Worm (Caenorhabditis elegans) whole organism, L1 larva: ENCODE measurements around the gene K09E2.3.
A peak's percentile ranks its signal among the peaks of the same experiment; 100 is the strongest.

Experiments
- C16A3.4 ChIP-seq: fragments of 150-350 bp; optimal IDR thresholded peaks from 2 replicates; lab custom pipeline; 2014; ENCODE audit warnings: missing biosample characterization, missing genetic modification characterization
- C34B4.2 ChIP-seq: sonication (generic microtip); optimal IDR thresholded peaks from 2 replicates; lab custom pipeline; 2017; ENCODE audit warnings: mild to moderate bottlenecking, missing genetic modification characterization, missing compliant biosample characterization
- aha-1 ChIP-seq: fragments of 150-350 bp; optimal IDR thresholded peaks from 2 replicates; lab custom pipeline; 2014; ENCODE audit warnings: missing biosample characterization, missing genetic modification characterization
- ama-1 ChIP-seq: fragments of 150-350 bp; optimal IDR thresholded peaks from 2 replicates; lab custom pipeline; 2014
- ceh-63 ChIP-seq: fragments of 200-800 bp; sonication (Bioruptor generic); optimal IDR thresholded peaks from 2 replicates; lab custom pipeline; 2018; ENCODE audit warnings: mild to moderate bottlenecking, missing genetic modification characterization, missing compliant biosample characterization
- dpl-1 ChIP-seq, 3 experiments: fragments of 150-350 bp in 2 of 3; sonication (generic microtip) in 1 of 3; optimal IDR thresholded peaks; 2 replicates each; lab custom pipeline; 2014 to 2017; ENCODE audit warnings: missing biosample characterization in 3 of 3, missing genetic modification characterization in 3 of 3, missing genetic modification reagents in 3 of 3
- efl-1 ChIP-seq, 4 experiments: fragments of 150-350 bp; optimal IDR thresholded peaks in 3 of 4; peaks in 1 of 4; 1 replicate in 1 of 4; 2 replicates in 3 of 4; lab custom pipeline; 2014; ENCODE audit warnings: missing biosample characterization in 2 of 4, missing genetic modification characterization in 2 of 4, missing genetic modification reagents in 2 of 4
- egl-13 ChIP-seq: sonication (generic microtip); optimal IDR thresholded peaks from 2 replicates; lab custom pipeline; 2016; ENCODE audit warnings: missing genotype, missing genetic modification reagents, missing genetic modification characterization, missing compliant biosample characterization
- elt-3 ChIP-seq, 6 experiments: fragments of 150-350 bp in 1 of 6; sonication (generic microtip); optimal IDR thresholded peaks; 2 replicates each; lab custom pipeline; 2017 to 2018; ENCODE audit warnings: missing biosample characterization in 6 of 6, missing genetic modification characterization in 6 of 6, inconsistent platforms in 1 of 6
- ets-5 ChIP-seq: fragments of 200-800 bp; sonication (Bioruptor generic); IDR thresholded peaks from 2 replicates; pipeline ENCODE4 v1.3.6; 2022; ENCODE audit warnings: missing genetic modification characterization, missing compliant biosample characterization
- fkh-10 ChIP-seq: sonication (generic microtip); optimal IDR thresholded peaks from 2 replicates; lab custom pipeline; 2017; ENCODE audit warnings: missing biosample characterization, missing genetic modification reagents, missing genetic modification characterization
- fos-1 ChIP-seq: fragments of 150-350 bp; optimal IDR thresholded peaks from 2 replicates; lab custom pipeline; 2014; ENCODE audit warnings: missing biosample characterization, missing genetic modification characterization
- hlh-17 ChIP-seq: fragments of 200-800 bp; sonication (Bioruptor generic); optimal IDR thresholded peaks from 2 replicates; lab custom pipeline; 2018; ENCODE audit warnings: missing genetic modification characterization, mild to moderate bottlenecking, missing compliant biosample characterization, moderate library complexity, borderline replicate concordance
- lin-13 ChIP-seq: fragments of 150-350 bp; optimal IDR thresholded peaks from 2 replicates; lab custom pipeline; 2014; ENCODE audit warnings: missing biosample characterization, missing genetic modification reagents, missing genetic modification characterization
- lin-14 ChIP-seq: fragments of 200-800 bp; sonication (Bioruptor generic); optimal IDR thresholded peaks from 2 replicates; lab custom pipeline; 2018; ENCODE audit warnings: mild to moderate bottlenecking, missing genetic modification characterization, moderate library complexity, missing compliant biosample characterization
- lin-35 ChIP-seq, 2 experiments: fragments of 150-350 bp; optimal IDR thresholded peaks; 2 replicates each; lab custom pipeline; 2014; ENCODE audit warnings: missing biosample characterization in 2 of 2, missing genetic modification characterization in 2 of 2, missing genetic modification reagents in 2 of 2
- lsy-2 ChIP-seq, 2 experiments: fragments of 150-350 bp; optimal IDR thresholded peaks; 2 replicates each; lab custom pipeline; 2014; ENCODE audit warnings: missing biosample characterization in 2 of 2, missing genetic modification characterization in 2 of 2
- mdl-1 ChIP-seq, 2 experiments: fragments of 150-350 bp; optimal IDR thresholded peaks; 2 replicates each; lab custom pipeline; 2014 to 2017; ENCODE audit warnings: missing biosample characterization in 2 of 2, missing genetic modification characterization in 2 of 2, inconsistent platforms in 1 of 2
- mep-1 ChIP-seq: fragments of 150-350 bp; optimal IDR thresholded peaks from 2 replicates; lab custom pipeline; 2014; ENCODE audit warnings: missing biosample characterization, missing genetic modification characterization
- nhr-12 ChIP-seq: sonication (generic microtip); optimal IDR thresholded peaks from 2 replicates; lab custom pipeline; 2017; ENCODE audit warnings: missing biosample characterization, missing genetic modification characterization
- nhr-19 ChIP-seq: fragments of 200-800 bp; sonication (Bioruptor generic); conservative IDR thresholded peaks from 2 replicates; pipeline ENCODE4 v1.3.6; 2022; ENCODE audit warnings: missing genetic modification characterization, missing compliant biosample characterization
- nhr-20 ChIP-seq: sonication (generic microtip); optimal IDR thresholded peaks from 2 replicates; lab custom pipeline; 2016; ENCODE audit warnings: mild to moderate bottlenecking, missing genetic modification characterization, missing compliant biosample characterization
- nhr-237 ChIP-seq: fragments of 150-350 bp; optimal IDR thresholded peaks from 2 replicates; lab custom pipeline; 2014; ENCODE audit warnings: missing biosample characterization, missing genetic modification characterization
- nhr-28 ChIP-seq: fragments of 150-350 bp; optimal IDR thresholded peaks from 2 replicates; lab custom pipeline; 2014; ENCODE audit warnings: missing biosample characterization, missing genetic modification characterization
- nhr-71 ChIP-seq: sonication (generic microtip); optimal IDR thresholded peaks from 2 replicates; lab custom pipeline; 2016; ENCODE audit warnings: mild to moderate bottlenecking, missing genetic modification characterization, moderate library complexity, missing compliant biosample characterization
- nhr-77 ChIP-seq: fragments of 150-350 bp; optimal IDR thresholded peaks from 2 replicates; lab custom pipeline; 2014; ENCODE audit warnings: missing biosample characterization, missing genetic modification characterization
- nhr-85 ChIP-seq: sonication (generic microtip); peaks from one replicate; lab custom pipeline; 2016; ENCODE audit warnings: missing genetic modification characterization, inconsistent platforms, missing compliant biosample characterization
- nhr-90 ChIP-seq: sonication (generic microtip); optimal IDR thresholded peaks from 2 replicates; lab custom pipeline; 2016; ENCODE audit warnings: mild to moderate bottlenecking, missing genetic modification characterization, missing compliant biosample characterization; ENCODE audit not compliant: poor library complexity
- pag-3 ChIP-seq: sonication (generic microtip); optimal IDR thresholded peaks from 2 replicates; lab custom pipeline; 2017; ENCODE audit warnings: missing genetic modification characterization, mild to moderate bottlenecking, missing compliant biosample characterization, antibody characterized with exemption, borderline replicate concordance; ENCODE audit not compliant: insufficient read depth
- pqm-1 ChIP-seq: sonication (generic microtip); optimal IDR thresholded peaks from 3 replicates; lab custom pipeline; 2017; ENCODE audit warnings: missing biosample characterization, missing genetic modification characterization
- rnt-1 ChIP-seq: sonication (generic microtip); optimal IDR thresholded peaks from 2 replicates; lab custom pipeline; 2016; ENCODE audit warnings: mild to moderate bottlenecking, missing genetic modification characterization, moderate library complexity, missing compliant biosample characterization
- snu-23 ChIP-seq: sonication (generic microtip); optimal IDR thresholded peaks from 2 replicates; lab custom pipeline; 2016; ENCODE audit warnings: missing genetic modification characterization, missing compliant biosample characterization
- sox-4 ChIP-seq: sonication (generic microtip); optimal IDR thresholded peaks from 2 replicates; lab custom pipeline; 2016; ENCODE audit warnings: missing genetic modification characterization, missing compliant biosample characterization
- sptf-1 ChIP-seq: fragments of 150-350 bp; optimal IDR thresholded peaks from 2 replicates; lab custom pipeline; 2014; ENCODE audit warnings: missing biosample characterization, missing genetic modification characterization
- swsn-7 ChIP-seq: sonication (generic microtip); optimal IDR thresholded peaks from 2 replicates; lab custom pipeline; 2016; ENCODE audit warnings: missing genetic modification characterization, missing compliant biosample characterization
- tlp-1 ChIP-seq: fragments of 150-350 bp; optimal IDR thresholded peaks from 2 replicates; lab custom pipeline; 2014; ENCODE audit warnings: missing biosample characterization, missing genetic modification characterization
- unc-30 ChIP-seq: sonication (generic microtip); optimal IDR thresholded peaks from 2 replicates; lab custom pipeline; 2017; ENCODE audit warnings: missing biosample characterization, missing genetic modification characterization
- unc-98 ChIP-seq: fragments of 200-800 bp; sonication (Bioruptor generic); IDR thresholded peaks from 2 replicates; pipeline ENCODE4 v1.3.6; 2022; ENCODE audit warnings: missing genetic modification characterization, missing compliant biosample characterization
- xbp-1 ChIP-seq: sonication (generic microtip); optimal IDR thresholded peaks from 2 replicates; lab custom pipeline; 2016; ENCODE audit warnings: missing genetic modification characterization, missing compliant biosample characterization
- zag-1 ChIP-seq: fragments of 150-350 bp; optimal IDR thresholded peaks from 2 replicates; lab custom pipeline; 2014; ENCODE audit warnings: missing biosample characterization, missing genetic modification characterization
- ztf-11 ChIP-seq, 2 experiments: sonication (generic microtip); optimal IDR thresholded peaks; 2 replicates each; lab custom pipeline; 2016 to 2017; ENCODE audit warnings: missing genetic modification characterization in 2 of 2, missing biosample characterization in 1 of 2, missing compliant biosample characterization in 1 of 2
- ztf-4 ChIP-seq: fragments of 150-350 bp; optimal IDR thresholded peaks from 2 replicates; lab custom pipeline; 2014; ENCODE audit warnings: missing biosample characterization, missing genetic modification characterization

K09E2.3 gene

DNA sequence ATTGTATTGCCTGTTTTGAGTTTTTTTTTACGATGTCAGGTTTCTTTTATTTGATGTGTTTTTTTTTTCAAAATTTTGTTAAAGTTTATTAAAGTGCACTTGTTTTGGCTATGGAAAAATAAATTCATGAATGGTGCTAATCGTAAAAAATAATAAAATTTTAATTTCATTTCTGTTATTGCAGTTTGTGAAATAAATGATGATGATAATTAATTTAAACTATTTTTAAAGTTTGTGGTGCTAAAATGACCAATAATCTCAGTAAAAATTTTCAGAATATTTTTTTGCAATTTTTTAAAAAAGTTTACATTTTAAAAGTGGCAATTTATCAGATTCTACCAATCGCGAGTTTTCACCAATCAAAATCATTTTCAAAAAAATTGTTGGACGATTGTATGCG lies 29.1 kb upstream of the K09E2.3 start, which contains the start of gene stg-2:
Gene stg-2, minus strand, starts transcription at position 101 of the 400 bp plus-strand sequence.
- TF ChIP-seq swsn-7 (tag; lab: Kevin White, UChicago) (no peak), ceh-63 (GFP tag; lab: Kevin White, UChicago) (no peak), lsy-2 (tag; optimal IDR thresholded peaks at IDR 0.05; lab: Kevin White, UChicago) (no peak)

DNA sequence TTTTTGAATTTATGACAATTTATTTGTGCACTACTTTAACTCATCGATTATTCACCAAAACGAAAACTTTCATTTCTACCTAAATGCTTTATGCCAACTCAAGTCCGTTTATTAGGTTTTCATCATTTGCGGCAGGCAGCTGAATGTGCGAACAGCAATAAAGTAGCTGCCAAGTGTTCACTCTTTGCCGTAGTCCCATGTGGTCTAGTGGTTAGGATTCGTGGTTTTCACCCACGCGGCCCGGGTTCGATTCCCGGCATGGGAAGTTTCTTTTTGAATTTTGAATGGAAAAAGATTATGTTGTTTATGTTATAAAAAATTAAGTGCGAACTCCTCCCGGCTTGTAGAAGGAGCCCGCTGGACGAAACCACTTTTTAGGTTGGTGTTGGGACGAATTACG lies 26.6 kb upstream of the K09E2.3 start:
- TF ChIP-seq nhr-237 (tag; lab: Kevin White, UChicago), result no peak
- peak; percentile 26 for TF ChIP-seq nhr-77 (tag; lab: Kevin White, UChicago)
- TF ChIP-seq hlh-17 (GFP tag; lab: Kevin White, UChicago), result no peak
- peak; percentile 31 for TF ChIP-seq nhr-71 (tag; lab: Kevin White, UChicago)
- peak; percentile 29 for TF ChIP-seq nhr-90
- TF ChIP-seq tlp-1 (tag; lab: Kevin White, UChicago), result no peak
- TF ChIP-seq lin-35 (GFP tag; optimal IDR thresholded peaks at IDR 0.05; lab: Kevin White, UChicago), result peak in 1 of 2 experiments; percentile 23
- peak; percentile 21 for TF ChIP-seq lin-14
- TF ChIP-seq efl-1 (optimal IDR thresholded peaks at IDR 0.05; lab: Kevin White, UChicago), result no peak
- peak in 1 of 2 experiments; percentile 6 for TF ChIP-seq efl-1 (GFP tag; optimal IDR thresholded peaks at IDR 0.05 in 1 of 2; lab: Kevin White, UChicago)
- peak in 1 of 2 experiments; percentile 39 for TF ChIP-seq mdl-1 (tag; optimal IDR thresholded peaks at IDR 0.05; lab: Kevin White, UChicago)
- TF ChIP-seq snu-23 (GFP tag; lab: Kevin White, UChicago), result peak; percentile 53
- no peak for TF ChIP-seq C34B4.2 (tag; lab: Kevin White, UChicago)
- TF ChIP-seq nhr-20 (tag; lab: Kevin White, UChicago), result peak; percentile 45
- peak; percentile 38 for TF ChIP-seq C16A3.4
- no peak for TF ChIP-seq pqm-1 (tag; lab: Kevin White, UChicago)
- TF ChIP-seq rnt-1 (tag; lab: Kevin White, UChicago), result peak; percentile 32
- TF ChIP-seq nhr-19 (GFP tag; lab: Robert Waterston, UW), result 0 out of 2 replicates have a peak, but pooled peaks have one; percentile 7
- TF ChIP-seq mep-1 (tag; lab: Kevin White, UChicago), result peak; percentile 5
- TF ChIP-seq lsy-2 (tag; optimal IDR thresholded peaks at IDR 0.05; lab: Kevin White, UChicago), result peak in 1 of 2 experiments; percentile 14
- TF ChIP-seq, all 84 proteins: peak for 14

DNA sequence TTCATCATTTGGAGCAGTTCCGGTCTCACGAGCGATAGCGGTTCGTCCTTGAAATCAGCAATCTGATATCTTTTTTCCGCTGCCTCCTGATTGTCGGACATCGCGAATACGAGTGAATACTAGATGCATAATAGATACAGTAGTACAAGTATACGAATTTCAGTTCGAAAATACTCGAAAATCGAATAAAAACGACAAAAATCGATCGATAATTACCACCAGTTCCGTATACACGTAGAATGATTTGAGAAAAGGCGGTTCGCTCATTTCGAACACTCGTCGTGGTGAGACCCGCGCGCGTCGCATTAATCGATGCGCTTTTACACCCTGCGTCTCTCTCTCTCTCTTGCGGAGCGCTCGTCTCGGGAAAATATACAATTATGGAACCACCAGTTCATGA lies 25.9 kb upstream of the K09E2.3 start, which contains the start of gene F12D9.2:
Gene F12D9.2, minus strand, starts transcription at position 101 of the 400 bp plus-strand sequence.
- no peak for TF ChIP-seq ztf-11 (tag; optimal IDR thresholded peaks at IDR 0.05; lab: Kevin White, UChicago)
- TF ChIP-seq nhr-85 (tag; lab: Kevin White, UChicago), result peak; percentile 2
- no peak for TF ChIP-seq C34B4.2 (tag; lab: Kevin White, UChicago)
- TF ChIP-seq ets-5 (GFP tag; lab: Robert Waterston, UW), result no peak

ce11 chrX:8648582-8648981 lies 24.3 kb upstream of the K09E2.3 start:
- TF ChIP-seq swsn-7 (tag; lab: Kevin White, UChicago) (no peak), unc-98 (no peak), fos-1 (tag; lab: Kevin White, UChicago) (no peak), nhr-28 (tag; lab: Kevin White, UChicago) (no peak), sox-4 (tag; lab: Kevin White, UChicago) (no peak), nhr-12 (no peak), dpl-1 (GFP tag; optimal IDR thresholded peaks at IDR 0.05; lab: Kevin White, UChicago) (no peak), aha-1 (tag; lab: Kevin White, UChicago) (no peak), unc-30 (tag; lab: Kevin White, UChicago) (no peak), ztf-11 (tag; optimal IDR thresholded peaks at IDR 0.05; lab: Kevin White, UChicago) (no peak)

- TF ChIP-seq sptf-1 (no peak), fkh-10 (no peak), unc-30 (tag; lab: Kevin White, UChicago) (no peak), pag-3 (tag; lab: Kevin White, UChicago) (no peak), zag-1 (tag; lab: Kevin White, UChicago) (no peak), nhr-20 (tag; lab: Kevin White, UChicago) (peak; percentile 13), swsn-7 (tag; lab: Kevin White, UChicago) (no peak), ama-1 (no peak), sox-4 (tag; lab: Kevin White, UChicago) (no peak), lin-13 (no peak), rnt-1 (tag; lab: Kevin White, UChicago) (peak; percentile 42), tlp-1 (tag; lab: Kevin White, UChicago) (no peak), xbp-1 (tag; lab: Kevin White, UChicago) (no peak), lin-14 (no peak), ztf-4 (tag; lab: Kevin White, UChicago) (no peak), lin-35 (GFP tag; optimal IDR thresholded peaks at IDR 0.05; lab: Kevin White, UChicago) (peak in 1 of 2 experiments; percentile 25), egl-13 (tag; lab: Kevin White, UChicago) (no peak), nhr-77 (tag; lab: Kevin White, UChicago) (no peak), elt-3 (tag; optimal IDR thresholded peaks at IDR 0.05; lab: Kevin White, UChicago) (peak in 1 of 6 experiments; percentile 6), nhr-19 (GFP tag; lab: Robert Waterston, UW) (peak; percentile 23; the same call in 1 of the 2 replicates), ceh-63 (GFP tag; lab: Kevin White, UChicago) (no peak)
Observed at ce11 chrX:8650535-8650934, 22.3 kb upstream of the K09E2.3 start.
